Fruit fly (Drosophila melanogaster) whole organism, embryonic: Measurements from ENCODE around the gene Rtc1.

ENCODE experiments used
- br ChIP-seq: fragments of >200 bp; optimal IDR thresholded peaks from 2 replicates; lab custom pipeline; 2017
- sug ChIP-seq: fragments of 200-800 bp; optimal IDR thresholded peaks from 2 replicates; lab custom pipeline; 2019; ENCODE audit warnings: missing biosample characterization, mild to moderate bottlenecking, missing genetic modification characterization, moderate library complexity

dm6 chrX:13791011-13791410 is 34.0 kb downstream of the Rtc1 start, which contains the start of gene CG10993:
- TF ChIP-seq sug (tag; lab: Kevin White, UChicago) (no peak), br (no peak)
